Fruit fly (Drosophila melanogaster) whole organism, prepupa: ENCODE data around the gene Naxe.

Experiments
- Blimp-1 ChIP-seq: fragments of 200-800 bp; sonication (Bioruptor generic); optimal IDR thresholded peaks from 3 replicates; lab custom pipeline; 2017; ENCODE audit warnings: missing biosample characterization, missing genetic modification characterization, mild to moderate bottlenecking, moderate library complexity, missing genetic modification reagents
- CG11294 ChIP-seq: fragments of 200-800 bp; sonication (Bioruptor generic); IDR thresholded peaks from 2 replicates; pipeline ENCODE4 v1.3.6; 2022; ENCODE audit warnings: missing biosample characterization, missing genetic modification characterization
- CG11762 ChIP-seq: fragments of 200-800 bp; sonication (Bioruptor generic); optimal IDR thresholded peaks from 3 replicates; lab custom pipeline; 2016; ENCODE audit warnings: missing biosample characterization, missing genetic modification characterization; ENCODE audit not compliant: insufficient read depth
- CG11902 ChIP-seq: fragments of 200-800 bp; sonication (Bioruptor generic); optimal IDR thresholded peaks from 3 replicates; lab custom pipeline; 2016; ENCODE audit warnings: missing biosample characterization, missing genetic modification characterization
- CG15336 ChIP-seq: fragments of 200-800 bp; sonication (Bioruptor generic); IDR thresholded peaks from 2 replicates; pipeline ENCODE4 v1.3.6; 2022; ENCODE audit warnings: missing biosample characterization, missing genetic modification characterization
- CG1621 ChIP-seq: fragments of 200-800 bp; sonication (Bioruptor generic); optimal IDR thresholded peaks from 3 replicates; lab custom pipeline; 2018; ENCODE audit warnings: missing biosample characterization, mild to moderate bottlenecking, missing genetic modification characterization
- CG16779 ChIP-seq: fragments of 200-800 bp; sonication (Bioruptor generic); optimal IDR thresholded peaks from 3 replicates; lab custom pipeline; 2017; ENCODE audit warnings: missing biosample characterization, mild to moderate bottlenecking, missing genetic modification characterization
- CG3032 ChIP-seq: fragments of 200-800 bp; optimal IDR thresholded peaks from 2 replicates; lab custom pipeline; 2019; ENCODE audit warnings: missing biosample characterization, mild to moderate bottlenecking, missing genetic modification characterization, moderate library complexity
- CG31627 ChIP-seq: fragments of 200-800 bp; sonication (Bioruptor generic); optimal IDR thresholded peaks from 3 replicates; lab custom pipeline; 2016; ENCODE audit warnings: missing biosample characterization, missing genetic modification characterization
- CG32006 ChIP-seq: fragments of 200-800 bp; sonication (Bioruptor generic); optimal IDR thresholded peaks from 3 replicates; lab custom pipeline; 2017; ENCODE audit warnings: missing biosample characterization, mild to moderate bottlenecking, missing genetic modification characterization
- CG34406 ChIP-seq: fragments of 200-800 bp; sonication (Bioruptor generic); optimal IDR thresholded peaks from 3 replicates; lab custom pipeline; 2016; ENCODE audit warnings: missing biosample characterization, missing genetic modification characterization
- CG4318 ChIP-seq: fragments of 200-800 bp; sonication (Bioruptor generic); optimal IDR thresholded peaks from 3 replicates; lab custom pipeline; 2017; ENCODE audit warnings: missing biosample characterization, mild to moderate bottlenecking, missing genetic modification characterization
- CG6163 ChIP-seq: fragments of 200-800 bp; sonication (Bioruptor generic); IDR thresholded peaks from 3 replicates; pipeline ENCODE4 v1.3.6; 2022; ENCODE audit warnings: missing biosample characterization, missing genetic modification characterization
- CG6276 ChIP-seq: fragments of 200-800 bp; sonication (Bioruptor generic); optimal IDR thresholded peaks from 2 replicates; lab custom pipeline; 2017; ENCODE audit warnings: missing biosample characterization, mild to moderate bottlenecking, missing genetic modification characterization
- CG6792 ChIP-seq: fragments of 200-800 bp; sonication (Bioruptor generic); optimal IDR thresholded peaks from 3 replicates; lab custom pipeline; 2016; ENCODE audit warnings: missing biosample characterization, missing genetic modification characterization
- CG6808 ChIP-seq: fragments of 200-800 bp; sonication (Bioruptor generic); optimal IDR thresholded peaks from 3 replicates; lab custom pipeline; 2017; ENCODE audit warnings: missing biosample characterization, missing genetic modification characterization, mild to moderate bottlenecking, moderate library complexity, missing genetic modification reagents
- CG6854 ChIP-seq: fragments of 200-800 bp; sonication (Bioruptor generic); optimal IDR thresholded peaks from 2 replicates; lab custom pipeline; 2017; ENCODE audit warnings: missing biosample characterization, mild to moderate bottlenecking, missing genetic modification characterization
- CG7368 ChIP-seq: fragments of 200-800 bp; sonication (Bioruptor generic); optimal IDR thresholded peaks from 3 replicates; lab custom pipeline; 2016; ENCODE audit warnings: missing biosample characterization, missing genetic modification characterization
- CG8119 ChIP-seq: fragments of 200-800 bp; sonication (Bioruptor generic); IDR thresholded peaks from 3 replicates; pipeline ENCODE4 v1.3.6; 2022; ENCODE audit warnings: missing biosample characterization, missing genetic modification characterization
- CG8319 ChIP-seq: fragments of 200-800 bp; sonication (Bioruptor generic); optimal IDR thresholded peaks from 3 replicates; lab custom pipeline; 2016; ENCODE audit warnings: missing biosample characterization, missing genetic modification characterization
- CG8632 ChIP-seq: fragments of 200-800 bp; sonication (Bioruptor generic); optimal IDR thresholded peaks from 3 replicates; lab custom pipeline; 2016; ENCODE audit warnings: missing biosample characterization, missing genetic modification characterization
- CG9139 ChIP-seq: fragments of 200-800 bp; sonication (Bioruptor generic); optimal IDR thresholded peaks from 3 replicates; lab custom pipeline; 2017; ENCODE audit warnings: missing biosample characterization, mild to moderate bottlenecking, missing genetic modification characterization
- Eip75B ChIP-seq: fragments of 200-800 bp; sonication (Bioruptor generic); optimal IDR thresholded peaks from 3 replicates; lab custom pipeline; 2016; ENCODE audit warnings: missing biosample characterization, missing genetic modification characterization
- Eip78C ChIP-seq: fragments of 200-800 bp; sonication (Bioruptor generic); peaks from one replicate; lab custom pipeline; 2016; ENCODE audit warnings: missing biosample characterization, missing genetic modification characterization
- Ets21C ChIP-seq: fragments of 200-800 bp; sonication (Bioruptor generic); optimal IDR thresholded peaks from 3 replicates; lab custom pipeline; 2016; ENCODE audit warnings: missing biosample characterization, missing genetic modification characterization
- Ets96B ChIP-seq: fragments of 200-800 bp; optimal IDR thresholded peaks from 2 replicates; lab custom pipeline; 2019; ENCODE audit warnings: missing biosample characterization, mild to moderate bottlenecking, missing genetic modification characterization, moderate library complexity
- Gug ChIP-seq: fragments of 200-800 bp; sonication (Bioruptor generic); IDR thresholded peaks from 2 replicates; pipeline ENCODE4 v1.3.6; 2022; ENCODE audit warnings: missing biosample characterization, missing genetic modification characterization
- Hr38 ChIP-seq: sonication (Bioruptor generic); optimal IDR thresholded peaks from 2 replicates; lab custom pipeline; 2016; ENCODE audit warnings: missing biosample characterization, missing genetic modification characterization
- Hr39 ChIP-seq: fragments of 200-800 bp; sonication (Bioruptor generic); optimal IDR thresholded peaks from 2 replicates; lab custom pipeline; 2016; ENCODE audit warnings: missing biosample characterization, missing genetic modification characterization
- Hr4 ChIP-seq: fragments of 200-800 bp; sonication (Bioruptor generic); optimal IDR thresholded peaks from 3 replicates; lab custom pipeline; 2016; ENCODE audit warnings: missing biosample characterization, missing genetic modification characterization
- Lpt ChIP-seq: fragments of 200-800 bp; sonication (Bioruptor generic); optimal IDR thresholded peaks from 3 replicates; lab custom pipeline; 2016; ENCODE audit warnings: missing biosample characterization, missing genetic modification characterization
- OdsH ChIP-seq: fragments of 200-800 bp; sonication (Bioruptor generic); optimal IDR thresholded peaks from 3 replicates; lab custom pipeline; 2016; ENCODE audit warnings: missing biosample characterization, missing genetic modification characterization
- Sox102F ChIP-seq: fragments of 200-800 bp; sonication (Bioruptor generic); optimal IDR thresholded peaks from 2 replicates; lab custom pipeline; 2016; ENCODE audit warnings: missing biosample characterization, mild to moderate bottlenecking, missing genetic modification characterization
- Sox14 ChIP-seq: fragments of 200-800 bp; sonication (Bioruptor generic); optimal IDR thresholded peaks from 3 replicates; lab custom pipeline; 2016; ENCODE audit warnings: missing biosample characterization, missing genetic modification characterization
- achi ChIP-seq: fragments of 200-800 bp; sonication (Bioruptor generic); optimal IDR thresholded peaks from 3 replicates; lab custom pipeline; 2016; ENCODE audit warnings: missing biosample characterization, missing genetic modification characterization
- acj6 ChIP-seq: fragments of 200-800 bp; sonication (Bioruptor generic); optimal IDR thresholded peaks from 3 replicates; lab custom pipeline; 2016; ENCODE audit warnings: missing biosample characterization, missing genetic modification characterization
- cyc ChIP-seq: fragments of 200-800 bp; sonication (Bioruptor generic); optimal IDR thresholded peaks from 3 replicates; lab custom pipeline; 2016; ENCODE audit warnings: missing biosample characterization, missing genetic modification characterization
- dac ChIP-seq: fragments of 200-800 bp; sonication (Bioruptor generic); optimal IDR thresholded peaks from 2 replicates; lab custom pipeline; 2017; ENCODE audit warnings: missing biosample characterization, mild to moderate bottlenecking, missing genetic modification characterization
- dsx ChIP-seq: fragments of 200-800 bp; optimal IDR thresholded peaks from 3 replicates; lab custom pipeline; 2019; ENCODE audit warnings: missing biosample characterization, mild to moderate bottlenecking, missing genetic modification characterization, moderate library complexity; ENCODE audit not compliant: poor library complexity, severe bottlenecking
- eg ChIP-seq: fragments of 200-800 bp; sonication (Bioruptor generic); IDR thresholded peaks from 3 replicates; pipeline ENCODE4 v1.3.6; 2022; ENCODE audit warnings: missing biosample characterization, missing genetic modification characterization
- esn ChIP-seq: fragments of 200-800 bp; sonication (Bioruptor generic); optimal IDR thresholded peaks from 2 replicates; lab custom pipeline; 2016; ENCODE audit warnings: missing biosample characterization, mild to moderate bottlenecking, missing genetic modification characterization, moderate library complexity
- fkh ChIP-seq: fragments of 200-800 bp; sonication (Bioruptor generic); optimal IDR thresholded peaks from 3 replicates; lab custom pipeline; 2017; ENCODE audit warnings: missing biosample characterization, mild to moderate bottlenecking, missing genetic modification characterization, moderate library complexity
- lz ChIP-seq: fragments of 200-800 bp; sonication (Bioruptor generic); optimal IDR thresholded peaks from 3 replicates; lab custom pipeline; 2016; ENCODE audit warnings: missing biosample characterization, missing genetic modification characterization
- net ChIP-seq: fragments of 200-800 bp; sonication (Bioruptor generic); optimal IDR thresholded peaks from 3 replicates; lab custom pipeline; 2016; ENCODE audit warnings: missing biosample characterization, missing genetic modification characterization
- pdm3 ChIP-seq: fragments of 200-800 bp; sonication (Bioruptor generic); optimal IDR thresholded peaks from 3 replicates; lab custom pipeline; 2016; ENCODE audit warnings: missing biosample characterization, missing genetic modification characterization
- salr ChIP-seq, 2 experiments: fragments of 200-800 bp; sonication (Bioruptor generic); optimal IDR thresholded peaks; 3 replicates each; lab custom pipeline; 2016 to 2018; ENCODE audit warnings: missing biosample characterization in 2 of 2, missing genetic modification characterization in 2 of 2, mild to moderate bottlenecking in 1 of 2
- ss ChIP-seq, 2 experiments: fragments of 200-800 bp; sonication (Bioruptor generic); optimal IDR thresholded peaks; 2 replicates in 1 of 2; 3 replicates in 1 of 2; lab custom pipeline; 2017 to 2018; ENCODE audit warnings: mild to moderate bottlenecking in 2 of 2, missing biosample characterization in 2 of 2, missing genetic modification characterization in 2 of 2, moderate library complexity in 1 of 2
- svp ChIP-seq: fragments of 200-800 bp; sonication (Bioruptor generic); peaks from one replicate; lab custom pipeline; 2016; ENCODE audit warnings: missing biosample characterization, missing genetic modification characterization
- topi ChIP-seq: fragments of 200-800 bp; sonication (Bioruptor generic); optimal IDR thresholded peaks from 3 replicates; lab custom pipeline; 2016; ENCODE audit warnings: missing biosample characterization, missing genetic modification characterization
- vri ChIP-seq: fragments of 200-800 bp; sonication (Bioruptor generic); optimal IDR thresholded peaks from 3 replicates; lab custom pipeline; 2016; ENCODE audit warnings: missing biosample characterization, mild to moderate bottlenecking, missing genetic modification characterization

The Naxe gene

DNA sequence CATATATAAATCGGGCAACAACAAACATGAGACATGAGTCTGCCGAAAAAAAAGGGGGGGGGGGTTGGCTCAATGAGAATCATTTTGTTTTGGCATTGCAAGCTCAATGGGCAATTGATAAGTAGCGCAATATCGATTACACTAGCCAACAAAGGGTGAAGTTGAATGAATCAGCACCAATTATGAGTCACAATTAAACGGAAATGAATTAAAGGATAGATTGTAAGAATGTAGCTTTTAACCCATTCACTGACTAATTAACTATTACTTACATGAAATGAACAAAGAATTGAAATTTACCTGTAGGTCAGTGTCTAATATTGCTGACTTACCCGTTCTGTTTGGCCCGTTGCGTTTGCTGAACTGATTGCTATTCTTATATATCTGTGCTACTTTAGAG, 39.7 kb upstream of the Naxe start (continued):
- TF ChIP-seq esn (GFP tag; lab: Kevin White, UChicago) = peak; percentile 28
- peak; percentile 2 for TF ChIP-seq Hr39 (GFP tag; lab: Kevin White, UChicago)
- TF ChIP-seq Hr4 (GFP tag; lab: Kevin White, UChicago) = no peak
- peak; percentile 40 for TF ChIP-seq CG6276
- no peak for TF ChIP-seq Hr38 (GFP tag; lab: Kevin White, UChicago)
- peak; percentile 5 for TF ChIP-seq lz (GFP tag; lab: Kevin White, UChicago)
- TF ChIP-seq Lpt = no peak
- TF ChIP-seq, all 60 proteins: peak for 28

DNA sequence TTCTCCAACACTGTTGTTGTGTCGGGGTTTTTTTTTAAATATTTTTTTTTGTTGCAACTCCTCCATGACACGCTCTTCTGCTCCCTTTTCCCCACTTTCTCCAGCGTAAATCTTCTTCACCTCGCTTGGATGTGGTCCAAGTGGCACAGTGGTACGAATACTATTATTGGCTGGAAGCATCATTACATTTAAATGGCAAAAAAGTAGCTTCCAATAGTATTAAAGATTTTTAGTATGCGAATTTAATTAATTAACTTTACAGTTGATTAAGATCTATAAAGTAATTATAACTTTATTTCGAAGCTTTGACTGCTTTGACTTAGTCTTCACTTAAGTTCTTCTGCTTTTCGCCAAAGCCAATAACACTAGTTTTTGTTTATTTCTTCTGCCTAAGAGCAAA, 32.4 kb upstream of the Naxe start:
- TF ChIP-seq svp (GFP tag; lab: Kevin White, UChicago) = peak; percentile 76
- TF ChIP-seq esn (GFP tag; lab: Kevin White, UChicago) = peak; percentile 46
- TF ChIP-seq CG6276 = no peak
- TF ChIP-seq vri (GFP tag; lab: Kevin White, UChicago) = no peak
- peak; percentile 10 for TF ChIP-seq Sox14 (GFP tag; lab: Kevin White, UChicago)
- TF ChIP-seq Lpt = no peak
- TF ChIP-seq fkh (GFP tag; lab: Kevin White, UChicago) = no peak
- peak; percentile 14 for TF ChIP-seq CG31627
- no peak for TF ChIP-seq dsx (GFP tag; lab: Kevin White, UChicago)
- TF ChIP-seq CG6792 (GFP tag; lab: Kevin White, UChicago) = no peak
- no peak for TF ChIP-seq CG15336 (GFP tag; lab: Robert Waterston, UW)
- no peak for TF ChIP-seq CG8319 (GFP tag; lab: Kevin White, UChicago)
- TF ChIP-seq CG8119 (GFP tag; lab: Robert Waterston, UW) = no peak
- TF ChIP-seq cyc (GFP tag; lab: Kevin White, UChicago) = peak; percentile 16
- TF ChIP-seq CG6854 (GFP tag; lab: Kevin White, UChicago) = no peak
- no peak for TF ChIP-seq dac (GFP tag; lab: Kevin White, UChicago)
- TF ChIP-seq eg = no peak
- no peak for TF ChIP-seq Blimp-1 (GFP tag; lab: Kevin White, UChicago)
- TF ChIP-seq salr (GFP tag; optimal IDR thresholded peaks at IDR 0.05; lab: Kevin White, UChicago) = peak in 1 of 2 experiments; percentile 47
- TF ChIP-seq CG3032 (tag; lab: Kevin White, UChicago) = no peak
- peak; percentile 25 for TF ChIP-seq Ets21C (GFP tag; lab: Kevin White, UChicago)
- no peak for TF ChIP-seq CG11762 (GFP tag; lab: Kevin White, UChicago)
- TF ChIP-seq CG6808 (GFP tag; lab: Kevin White, UChicago) = no peak
- peak; percentile 45 for TF ChIP-seq CG32006 (GFP tag; lab: Kevin White, UChicago)
- TF ChIP-seq CG34406 (GFP tag; lab: Kevin White, UChicago) = peak; percentile 39
- TF ChIP-seq Eip75B (GFP tag; lab: Kevin White, UChicago) = peak; percentile 14
- no peak for TF ChIP-seq CG11294
- peak; percentile 21 for TF ChIP-seq Hr39 (GFP tag; lab: Kevin White, UChicago)
- peak; percentile 47 for TF ChIP-seq topi (GFP tag; lab: Kevin White, UChicago)
- no peak for TF ChIP-seq CG11902 (GFP tag; lab: Kevin White, UChicago)
- no peak for TF ChIP-seq Sox102F (GFP tag; lab: Kevin White, UChicago)
- TF ChIP-seq OdsH (GFP tag; lab: Kevin White, UChicago) = peak; percentile 42
- TF ChIP-seq ss (GFP tag; optimal IDR thresholded peaks at IDR 0.05; lab: Kevin White, UChicago) = no peak
- no peak for TF ChIP-seq CG9139 (GFP tag; lab: Kevin White, UChicago)
- TF ChIP-seq CG7368 = no peak
- no peak for TF ChIP-seq CG16779 (tag; lab: Kevin White, UChicago)
- no peak for TF ChIP-seq CG6163 (GFP tag; lab: Robert Waterston, UW)
- TF ChIP-seq CG8632 (GFP tag; lab: Kevin White, UChicago) = no peak
- TF ChIP-seq net (GFP tag; lab: Kevin White, UChicago) = peak; percentile 3
- peak; percentile 11 for TF ChIP-seq achi (GFP tag; lab: Kevin White, UChicago)
- peak; percentile 45 for TF ChIP-seq acj6 (GFP tag; lab: Kevin White, UChicago)
- TF ChIP-seq CG4318 (GFP tag; lab: Kevin White, UChicago) = peak; percentile 0
- no peak for TF ChIP-seq Hr4 (GFP tag; lab: Kevin White, UChicago)
- no peak for TF ChIP-seq CG1621
- TF ChIP-seq pdm3 (GFP tag; lab: Kevin White, UChicago) = peak; percentile 25
- no peak for TF ChIP-seq Hr38 (GFP tag; lab: Kevin White, UChicago)
- TF ChIP-seq Ets96B (tag; lab: Kevin White, UChicago) = no peak
- no peak for TF ChIP-seq Gug
- TF ChIP-seq Eip78C (GFP tag; lab: Kevin White, UChicago) = peak; percentile 80
